Fruit fly (Drosophila melanogaster): ENCODE results near the gene CG8209.

CG8209 gene

DNA sequence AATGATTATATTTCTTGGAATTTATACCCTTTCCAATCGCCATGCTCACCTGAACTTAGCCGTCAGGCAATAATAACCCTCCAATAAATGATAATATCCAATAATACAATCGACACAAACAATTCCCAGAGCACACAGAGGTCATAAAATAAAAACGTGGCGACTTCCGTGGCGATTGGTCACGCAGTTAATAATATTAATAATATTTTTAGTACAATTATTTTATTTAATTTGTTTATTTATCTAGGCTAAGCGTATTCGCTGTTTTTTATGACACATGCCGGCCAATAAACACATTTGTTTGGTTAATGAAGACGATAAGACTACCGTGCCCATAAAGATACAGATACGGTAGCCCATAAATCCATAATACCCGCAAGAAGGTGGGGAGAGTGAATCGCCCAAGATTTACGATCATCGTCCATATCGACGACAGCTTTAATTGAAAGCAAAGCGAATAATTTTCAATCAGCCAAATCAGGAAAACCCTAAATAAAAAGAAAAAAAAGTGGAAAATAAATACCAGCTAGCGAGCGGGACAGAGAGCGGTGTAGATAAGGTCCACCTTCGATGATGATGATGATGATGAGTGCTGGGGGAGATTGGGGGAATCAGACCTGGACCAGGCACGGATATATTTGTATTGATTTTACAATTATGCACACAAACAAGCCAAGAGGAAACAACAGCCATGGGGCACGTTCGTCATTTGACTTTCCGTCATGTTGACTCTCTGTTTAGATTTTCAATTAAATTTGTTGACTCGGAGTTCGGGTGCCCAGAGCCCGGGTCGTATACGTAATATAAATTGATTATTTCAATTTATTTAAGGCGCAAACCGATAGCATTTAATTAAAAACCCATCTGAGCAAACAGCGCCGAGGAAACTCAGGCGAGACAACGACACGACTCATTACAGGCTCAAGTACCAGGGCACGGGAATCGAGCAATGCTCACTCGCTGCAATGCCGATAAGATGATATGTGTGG, 15.2 kb upstream of the CG8209 start:
- peak; percentile 62 for TF ChIP-seq CG12768 (GFP tag; optimal IDR thresholded peaks at IDR 0.05)
- TF ChIP-seq cnc (optimal IDR thresholded peaks at IDR 0.05): no peak
- TF ChIP-seq Mnt (GFP tag; optimal IDR thresholded peaks at IDR 0.05): no peak
- TF ChIP-seq CG5204 (GFP tag; optimal IDR thresholded peaks at IDR 0.05): no peak
- TF ChIP-seq Clk (GFP tag; optimal IDR thresholded peaks at IDR 0.05): peak; percentile 13
- TF ChIP-seq CG7045 (GFP tag; optimal IDR thresholded peaks at IDR 0.05): peak; percentile 75
- TF ChIP-seq CG1620 (GFP tag; optimal IDR thresholded peaks at IDR 0.05): no peak
- peak; percentile 22 for TF ChIP-seq CG11617 (GFP tag; optimal IDR thresholded peaks at IDR 0.05)
- TF ChIP-seq bab1 (GFP tag; optimal IDR thresholded peaks at IDR 0.05): no peak
- no peak for TF ChIP-seq Crg-1 (GFP tag; optimal IDR thresholded peaks at IDR 0.05)
- TF ChIP-seq tj (GFP tag; optimal IDR thresholded peaks at IDR 0.05): peak; percentile 8
- TF ChIP-seq toe (GFP tag; optimal IDR thresholded peaks at IDR 0.05): no peak
- TF ChIP-seq CG33017 (tag; optimal IDR thresholded peaks at IDR 0.05): peak; percentile 66
- peak; percentile 51 for TF ChIP-seq CG7101 (tag; optimal IDR thresholded peaks at IDR 0.05)
- TF ChIP-seq CG14711 (tag; optimal IDR thresholded peaks at IDR 0.05): peak; percentile 25
- no peak for TF ChIP-seq Hr96 (GFP tag; optimal IDR thresholded peaks at IDR 0.05)
- TF ChIP-seq cic (GFP tag; optimal IDR thresholded peaks at IDR 0.05): peak; percentile 56
- no peak for TF ChIP-seq ovo (GFP tag; optimal IDR thresholded peaks at IDR 0.05)
- TF ChIP-seq pad (GFP tag; optimal IDR thresholded peaks at IDR 0.05): peak; percentile 22
- peak; percentile 78 for TF ChIP-seq kay (GFP tag; ENCODE audit: borderline replicate concordance)

DNA sequence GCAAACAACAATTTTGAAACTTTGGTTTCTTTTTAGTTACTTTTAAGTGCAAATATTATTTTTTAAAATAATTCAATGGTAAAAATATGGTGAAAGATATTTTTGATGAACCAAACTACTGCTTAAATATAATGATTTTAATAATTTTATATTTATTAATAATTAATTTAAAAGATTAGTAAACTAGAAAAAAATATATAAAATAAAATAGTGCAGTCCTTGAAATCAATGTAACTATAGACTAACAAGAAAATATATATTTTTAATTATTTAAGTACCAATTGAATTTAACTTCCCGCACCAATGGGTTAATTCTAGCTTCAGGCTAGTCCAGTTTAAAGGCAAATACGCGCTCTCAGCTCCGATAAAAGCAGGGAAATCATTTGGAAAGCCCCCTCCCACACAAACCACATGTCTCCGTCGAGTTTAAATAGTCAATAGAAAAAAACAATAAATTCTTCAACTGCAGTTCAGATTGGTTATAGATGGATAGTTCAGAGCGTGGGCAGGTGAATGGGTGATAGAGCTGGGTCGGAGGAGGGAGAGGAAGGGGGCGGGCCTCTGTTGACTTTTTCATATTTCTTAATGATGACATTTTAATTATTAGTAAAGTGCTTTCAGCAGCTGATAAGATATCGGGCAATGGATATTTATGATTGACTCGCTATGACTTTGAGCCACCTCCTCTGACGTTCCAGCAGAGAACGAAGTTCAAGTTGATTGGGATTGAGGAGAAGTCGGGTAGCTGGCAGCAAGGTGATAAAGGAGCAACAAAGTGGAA, 14.0 kb upstream of the CG8209 start:
- no peak for TF ChIP-seq CG1620 (GFP tag; optimal IDR thresholded peaks at IDR 0.05)
- peak; percentile 34 for TF ChIP-seq cic (GFP tag; optimal IDR thresholded peaks at IDR 0.05)
- no peak for TF ChIP-seq toe (GFP tag; optimal IDR thresholded peaks at IDR 0.05)
- no peak for TF ChIP-seq CG33017 (tag; optimal IDR thresholded peaks at IDR 0.05)
- no peak for TF ChIP-seq tj (GFP tag; optimal IDR thresholded peaks at IDR 0.05)
- TF ChIP-seq cnc (optimal IDR thresholded peaks at IDR 0.05): no peak
- TF ChIP-seq CG12768 (GFP tag; optimal IDR thresholded peaks at IDR 0.05): peak; percentile 60
- TF ChIP-seq pad (GFP tag; optimal IDR thresholded peaks at IDR 0.05): no peak
- no peak for TF ChIP-seq CG14711 (tag; optimal IDR thresholded peaks at IDR 0.05)
- no peak for TF ChIP-seq CG7101 (tag; optimal IDR thresholded peaks at IDR 0.05)
- TF ChIP-seq CG11617 (GFP tag; optimal IDR thresholded peaks at IDR 0.05): peak; percentile 22
- peak; percentile 1 for TF ChIP-seq Hr96 (GFP tag; optimal IDR thresholded peaks at IDR 0.05)
- TF ChIP-seq Crg-1 (GFP tag; optimal IDR thresholded peaks at IDR 0.05): no peak
- no peak for TF ChIP-seq bab1 (GFP tag; optimal IDR thresholded peaks at IDR 0.05)
- TF ChIP-seq CG7045 (GFP tag; optimal IDR thresholded peaks at IDR 0.05): no peak
- no peak for TF ChIP-seq kay (GFP tag; ENCODE audit: borderline replicate concordance)
- TF ChIP-seq Mnt (GFP tag; optimal IDR thresholded peaks at IDR 0.05): no peak
- TF ChIP-seq CG5204 (GFP tag; optimal IDR thresholded peaks at IDR 0.05): no peak

DNA sequence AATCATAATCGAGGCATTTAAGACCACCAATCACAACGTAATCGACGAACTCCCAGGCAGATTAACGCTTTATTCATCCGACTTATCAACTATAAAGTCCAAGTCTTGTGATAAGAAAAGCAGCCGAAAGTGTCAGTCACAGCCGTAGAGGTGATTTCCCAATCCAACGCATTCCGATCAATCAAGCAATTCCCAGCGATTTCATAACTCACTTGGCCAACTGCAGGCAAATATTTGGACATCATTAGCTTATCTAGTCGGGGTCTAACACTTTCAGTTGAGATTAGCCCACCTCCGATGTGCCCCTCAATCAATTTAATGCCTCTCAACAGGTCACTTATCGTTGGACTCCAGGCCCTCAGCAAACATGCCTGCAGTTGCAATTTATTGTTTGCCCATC, 13.2 kb upstream of the CG8209 start:
- TF ChIP-seq CG14711 (tag; optimal IDR thresholded peaks at IDR 0.05): no peak

DNA sequence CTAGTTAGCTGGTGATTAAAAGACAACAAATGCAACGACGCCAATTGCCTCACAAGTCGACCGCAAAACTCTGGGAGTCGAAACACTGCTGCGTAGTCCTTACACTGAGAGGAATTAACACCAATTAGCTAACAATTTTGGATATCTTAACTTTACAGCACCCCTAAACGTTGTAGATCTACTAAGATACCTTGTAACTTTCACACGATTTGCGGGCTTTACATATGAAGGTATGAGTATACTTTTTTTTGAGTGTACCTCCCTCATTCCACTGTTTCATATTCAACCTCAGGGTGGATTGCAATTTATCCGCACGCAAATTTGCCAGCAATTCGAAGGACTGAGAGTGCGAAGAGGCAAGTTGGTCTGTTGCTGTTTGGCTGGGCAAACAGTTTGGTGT, 12.7 kb upstream of the CG8209 start:
- TF ChIP-seq tj (GFP tag; optimal IDR thresholded peaks at IDR 0.05) (no peak), Hr96 (GFP tag; optimal IDR thresholded peaks at IDR 0.05) (no peak), ovo (GFP tag; optimal IDR thresholded peaks at IDR 0.05) (no peak), cic (GFP tag; optimal IDR thresholded peaks at IDR 0.05) (no peak), CG5204 (GFP tag; optimal IDR thresholded peaks at IDR 0.05) (no peak), Clk (GFP tag; optimal IDR thresholded peaks at IDR 0.05) (no peak)

DNA sequence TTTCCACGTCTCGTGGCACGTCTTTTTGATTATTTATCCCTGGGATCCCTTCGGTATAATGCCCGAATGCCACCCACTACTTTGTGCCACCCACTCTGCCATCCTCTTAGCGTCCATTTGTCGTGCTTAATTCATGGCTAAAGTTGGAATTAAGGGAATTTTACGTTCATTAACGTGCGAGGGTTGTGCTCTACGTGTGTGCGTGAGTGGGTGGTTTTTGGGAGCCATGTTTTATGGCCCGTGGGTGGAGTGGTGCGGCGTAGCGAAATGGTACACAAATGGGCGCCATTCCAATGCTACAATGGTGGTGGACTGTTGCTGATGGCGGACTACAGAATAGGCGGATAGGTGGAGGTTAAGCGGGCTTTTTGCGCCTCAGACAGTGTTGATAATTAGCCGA, 9.0 kb upstream of the CG8209 start:
- TF ChIP-seq pad (GFP tag; optimal IDR thresholded peaks at IDR 0.05) (no peak), CG12768 (GFP tag; optimal IDR thresholded peaks at IDR 0.05) (no peak), CG7101 (tag; optimal IDR thresholded peaks at IDR 0.05) (no peak), Mnt (GFP tag; optimal IDR thresholded peaks at IDR 0.05) (no peak), CG1620 (GFP tag; optimal IDR thresholded peaks at IDR 0.05) (no peak), CG7045 (GFP tag; optimal IDR thresholded peaks at IDR 0.05) (no peak)

- TF ChIP-seq Crg-1 (GFP tag; optimal IDR thresholded peaks at IDR 0.05) (no peak), CG11617 (GFP tag; optimal IDR thresholded peaks at IDR 0.05) (no peak), bab1 (GFP tag; optimal IDR thresholded peaks at IDR 0.05) (no peak), ovo (GFP tag; optimal IDR thresholded peaks at IDR 0.05) (no peak), Hr96 (GFP tag; optimal IDR thresholded peaks at IDR 0.05) (no peak), CG33017 (tag; optimal IDR thresholded peaks at IDR 0.05) (no peak), cic (GFP tag; optimal IDR thresholded peaks at IDR 0.05) (no peak)
Measured at dm6 chr3L:7968422-7969030, 7.7 kb upstream of the CG8209 start.
